Fruit fly (Drosophila melanogaster) whole organism, larva: ENCODE results near the gene CG6295.

Experiments used
- noc ChIP-seq: fragments of 200-800 bp; sonication (Bioruptor generic); optimal IDR thresholded peaks from 3 replicates; lab custom pipeline; 2019; ENCODE audit warnings: missing biosample characterization, mild to moderate bottlenecking, missing genetic modification characterization, moderate library complexity

CG6295 gene

dm6 chr3R:26989802-26990509 lies 16.9 kb downstream of the CG6295 start, which contains the start of gene CG31076:
Gene CG31076, minus strand, starts transcription at chr3R:26989852.
- TF ChIP-seq noc (tag; lab: Kevin White, UChicago): peak; percentile 76

dm6 chr3R:26988412-26988981 lies 18.4 kb downstream of the CG6295 start, which contains the start of gene CG31075:
Gene CG31075, minus strand, starts transcription at chr3R:26988517.
- TF ChIP-seq noc (tag; lab: Kevin White, UChicago): peak; percentile 85

dm6 chr3R:26987455-26987854 lies 19.4 kb downstream of the CG6295 start:
- no peak for TF ChIP-seq noc (tag; lab: Kevin White, UChicago)

- peak; percentile 64 for TF ChIP-seq noc (tag; lab: Kevin White, UChicago)
These were observed 22.4 kb downstream of the CG6295 start for dm6 chr3R:26984437-26984836.

- TF ChIP-seq noc (tag; lab: Kevin White, UChicago): no peak
These were observed 24.7 kb downstream of the CG6295 start for dm6 chr3R:26982106-26982505.

dm6 chr3R:26980282-26980691 lies 26.6 kb downstream of the CG6295 start:
- peak; percentile 28 for TF ChIP-seq noc (tag; lab: Kevin White, UChicago)

- TF ChIP-seq noc (tag; lab: Kevin White, UChicago): no peak
These were observed 28.6 kb downstream of the CG6295 start, which contains the start of the genes CG14253 and CG46313 for dm6 chr3R:26978241-26978640. Gene CG14253, plus strand, starts transcription at chr3R:26978541. Gene CG46313, plus strand, starts transcription at chr3R:26978541.

- TF ChIP-seq noc (tag; lab: Kevin White, UChicago): peak; percentile 77
These were observed 37.1 kb downstream of the CG6295 start for dm6 chr3R:26969743-26970142.

- TF ChIP-seq noc (tag; lab: Kevin White, UChicago): peak; percentile 2
These were observed 37.8 kb downstream of the CG6295 start for dm6 chr3R:26968823-26969638.

- no peak for TF ChIP-seq noc (tag; lab: Kevin White, UChicago)
These were observed 38.6 kb downstream of the CG6295 start for dm6 chr3R:26968313-26968605.

- TF ChIP-seq noc (tag; lab: Kevin White, UChicago): peak; percentile 41
These were observed 39.1 kb downstream of the CG6295 start for dm6 chr3R:26967587-26968312.

dm6 chr3R:26966794-26967323 lies 40.0 kb downstream of the CG6295 start, which contains the start of gene CG5521:
Gene CG5521, plus strand, starts transcription at chr3R:26966930.
- peak; percentile 20 for TF ChIP-seq noc (tag; lab: Kevin White, UChicago)

dm6 chr3R:26966385-26966784 lies 40.5 kb downstream of the CG6295 start, which contains the start of gene Gr97a:
Gene Gr97a, minus strand, starts transcription at chr3R:26966485.
- TF ChIP-seq noc (tag; lab: Kevin White, UChicago): no peak

dm6 chr3R:26964452-26965133 lies 42.3 kb downstream of the CG6295 start, which contains the start of gene Tsp97E:
Gene Tsp97E, minus strand, starts transcription at chr3R:26964817.
- no peak for TF ChIP-seq noc (tag; lab: Kevin White, UChicago)
